Worm (Caenorhabditis elegans) whole organism, early embryonic: Measurements from ENCODE around the gene R09D1.14.

Experiments used
- B0310.2 ChIP-seq: sonication (generic microtip); optimal IDR thresholded peaks from 2 replicates; lab custom pipeline; 2016; ENCODE audit warnings: mild to moderate bottlenecking, missing genetic modification characterization, missing compliant biosample characterization
- F13C5.2 ChIP-seq: sonication (generic microtip); optimal IDR thresholded peaks from 2 replicates; lab custom pipeline; 2017; ENCODE audit warnings: mild to moderate bottlenecking, missing genetic modification characterization, inconsistent platforms, missing compliant biosample characterization
- aly-1 ChIP-seq: sonication (generic microtip); optimal IDR thresholded peaks from 2 replicates; lab custom pipeline; 2016; ENCODE audit warnings: missing genetic modification characterization, missing compliant biosample characterization
- ama-1 ChIP-seq: fragments of 150-350 bp; optimal IDR thresholded peaks from 2 replicates; lab custom pipeline; 2014
- ceh-13 ChIP-seq: fragments of 200-800 bp; sonication (Bioruptor generic); optimal IDR thresholded peaks from 2 replicates; lab custom pipeline; 2018; ENCODE audit warnings: mild to moderate bottlenecking, missing genetic modification characterization, missing compliant biosample characterization
- ceh-36 ChIP-seq: sonication (generic microtip); optimal IDR thresholded peaks from 2 replicates; lab custom pipeline; 2016; ENCODE audit warnings: missing genetic modification characterization, inconsistent platforms, missing compliant biosample characterization
- ets-7 ChIP-seq: sonication (generic microtip); optimal IDR thresholded peaks from 2 replicates; lab custom pipeline; 2016; ENCODE audit warnings: missing genotype, missing genetic modification characterization, missing compliant biosample characterization
- flt-1 ChIP-seq: fragments of 200-800 bp; sonication (Bioruptor generic); IDR thresholded peaks from 2 replicates; pipeline ENCODE4 v1.3.6; 2022; ENCODE audit warnings: missing genetic modification characterization, missing compliant biosample characterization
- hmbx-1 ChIP-seq: sonication (generic microtip); optimal IDR thresholded peaks from 2 replicates; lab custom pipeline; 2016; ENCODE audit warnings: mild to moderate bottlenecking, missing genetic modification characterization, missing compliant biosample characterization
- hmg-4 ChIP-seq: fragments of 200-800 bp; sonication (Bioruptor generic); optimal IDR thresholded peaks from 2 replicates; lab custom pipeline; 2018; ENCODE audit warnings: mild to moderate bottlenecking, missing genetic modification characterization, missing compliant biosample characterization
- hnd-1 ChIP-seq: sonication (generic microtip); optimal IDR thresholded peaks from 2 replicates; lab custom pipeline; 2016; ENCODE audit warnings: missing genetic modification characterization, missing compliant biosample characterization
- pes-1 ChIP-seq: fragments of 200-800 bp; sonication (Bioruptor generic); IDR thresholded peaks from 2 replicates; pipeline ENCODE4 v1.3.6; 2022; ENCODE audit warnings: missing genetic modification reagents, missing genetic modification characterization, missing compliant biosample characterization
- scrt-1 ChIP-seq: fragments of 200-800 bp; sonication (Bioruptor generic); IDR thresholded peaks from 2 replicates; pipeline ENCODE4 v1.3.6; 2022; ENCODE audit warnings: missing genetic modification characterization, missing compliant biosample characterization
- sea-1 ChIP-seq: fragments of 200-800 bp; sonication (Bioruptor generic); conservative IDR thresholded peaks from 2 replicates; pipeline ENCODE4 v1.3.6; 2022; ENCODE audit warnings: missing genetic modification characterization, missing compliant biosample characterization
- tbx-11 ChIP-seq: fragments of 200-800 bp; sonication (Bioruptor generic); IDR thresholded peaks from 2 replicates; pipeline ENCODE4 v1.3.6; 2022; ENCODE audit warnings: missing genetic modification characterization, missing compliant biosample characterization
- tbx-37 ChIP-seq: fragments of 200-800 bp; sonication (Bioruptor generic); conservative IDR thresholded peaks from 2 replicates; pipeline ENCODE4 v1.3.6; 2022; ENCODE audit warnings: missing genetic modification reagents, missing genetic modification characterization, missing compliant biosample characterization
- tra-4 ChIP-seq: sonication (generic microtip); optimal IDR thresholded peaks from 2 replicates; lab custom pipeline; 2017; ENCODE audit warnings: missing genetic modification characterization, missing compliant biosample characterization

R09D1.14 gene

DNA sequence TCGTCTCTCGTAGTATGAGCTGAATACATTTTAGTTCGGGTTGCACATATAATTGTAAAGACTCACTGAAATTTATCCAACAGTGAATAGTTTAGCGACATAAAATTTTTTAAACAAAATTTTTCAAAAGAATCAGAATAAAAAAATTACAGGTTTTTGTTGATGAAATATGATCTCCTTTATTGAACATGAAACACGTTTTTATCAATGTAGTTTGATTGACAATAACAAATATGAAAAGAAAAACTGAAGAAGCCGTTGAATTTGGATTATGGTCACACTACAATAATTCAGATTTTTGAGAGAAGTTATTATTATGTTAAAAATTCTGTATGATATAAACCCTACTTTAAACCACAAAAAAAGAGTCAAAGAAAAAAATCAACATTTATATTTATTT lies 19.3 kb downstream of the R09D1.14 start, which contains the start of gene chil-17:
chil-17 (minus strand) TSS at position 101 of the 400 bp plus-strand sequence.
- TF ChIP-seq flt-1: no peak
- TF ChIP-seq hnd-1 (tag; lab: Kevin White, UChicago): no peak
- TF ChIP-seq tbx-37: no peak

DNA sequence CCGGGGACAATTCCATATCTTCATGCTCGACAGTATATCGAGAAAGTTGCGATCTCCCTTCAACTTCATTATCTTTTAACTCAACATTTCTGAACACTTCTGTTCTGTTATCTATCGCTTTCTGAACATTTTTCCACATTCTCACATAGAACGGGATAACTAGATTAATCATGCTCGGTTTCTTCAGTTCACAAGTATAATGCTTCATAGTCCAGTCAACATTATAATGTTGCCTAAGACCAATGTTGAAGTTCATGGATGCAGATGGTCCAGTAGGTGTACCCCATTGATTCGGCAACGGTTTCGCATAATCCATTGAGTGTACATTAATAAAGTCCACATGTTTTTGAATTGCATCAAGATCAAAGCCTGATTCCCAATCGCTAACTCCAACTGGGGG lies 20.5 kb downstream of the R09D1.14 start:
- TF ChIP-seq sea-1 (GFP tag; lab: Robert Waterston, UW) (no peak), ama-1 (lab: Kevin White, UChicago) (no peak), hmbx-1 (tag; lab: Kevin White, UChicago) (no peak), F13C5.2 (no peak), B0310.2 (tag; lab: Kevin White, UChicago) (no peak), ceh-13 (no peak), tbx-37 (no peak), hmg-4 (GFP tag; lab: Kevin White, UChicago) (no peak)

DNA sequence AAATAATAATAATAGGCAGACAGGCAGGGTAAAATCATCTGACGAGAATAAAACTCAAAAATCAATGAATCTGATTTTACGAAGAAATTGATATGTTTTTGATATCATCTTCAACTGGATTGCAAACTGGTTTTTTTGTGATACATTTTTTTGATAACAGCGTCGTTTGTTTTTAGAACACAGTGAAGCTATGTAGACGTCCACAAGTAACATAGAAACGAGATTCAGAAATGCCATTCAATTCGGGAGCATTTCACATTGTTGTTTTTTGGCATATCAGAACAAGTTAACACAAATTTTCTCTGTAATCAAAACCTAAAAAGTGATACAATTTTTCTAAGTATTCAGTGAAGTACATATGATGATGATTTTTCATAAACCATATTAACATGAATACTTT lies 21.1 kb downstream of the R09D1.14 start, which contains the start of gene chil-13:
chil-13 (minus strand) TSS at position 101 of the 400 bp plus-strand sequence.
- TF ChIP-seq tbx-11 (GFP tag; lab: Robert Waterston, UW): no peak
- TF ChIP-seq tbx-37: no peak

DNA sequence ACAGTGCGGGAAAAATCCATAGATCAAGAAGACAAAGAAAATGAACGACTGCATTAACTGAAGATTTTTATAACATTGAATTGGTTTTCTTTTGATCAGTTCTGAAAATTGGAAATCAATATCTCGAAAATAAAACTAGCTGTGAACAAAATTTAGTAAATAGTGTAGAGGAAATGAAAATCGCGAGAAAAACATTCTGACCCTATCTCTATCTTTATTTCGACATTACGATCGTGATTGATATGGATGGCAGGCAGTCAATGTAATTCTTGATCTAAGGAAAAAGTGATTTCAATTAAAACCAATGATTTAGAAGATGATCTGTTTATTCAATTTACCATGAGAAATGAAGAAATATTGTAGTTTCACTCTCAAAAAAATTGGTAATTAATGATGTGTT lies 23.4 kb downstream of the R09D1.14 start, which contains the start of gene kin-16:
kin-16 (minus strand) TSS at position 101 of the 400 bp plus-strand sequence.
- TF ChIP-seq aly-1 (tag; lab: Kevin White, UChicago): no peak
- TF ChIP-seq scrt-1 (GFP tag; lab: Robert Waterston, UW): no peak
- TF ChIP-seq flt-1: no peak
- no peak for TF ChIP-seq tra-4 (tag; lab: Kevin White, UChicago)
- no peak for TF ChIP-seq B0310.2 (tag; lab: Kevin White, UChicago)
- TF ChIP-seq hmg-4 (GFP tag; lab: Kevin White, UChicago): no peak
- no peak for TF ChIP-seq pes-1
- TF ChIP-seq F13C5.2: no peak
- no peak for TF ChIP-seq hmbx-1 (tag; lab: Kevin White, UChicago)
- TF ChIP-seq hnd-1 (tag; lab: Kevin White, UChicago): no peak
- no peak for TF ChIP-seq tbx-11 (GFP tag; lab: Robert Waterston, UW)
- no peak for TF ChIP-seq sea-1 (GFP tag; lab: Robert Waterston, UW)
- no peak for TF ChIP-seq ceh-36 (tag; lab: Kevin White, UChicago)
- TF ChIP-seq ceh-13: no peak
- TF ChIP-seq ama-1 (lab: Kevin White, UChicago): no peak
- no peak for TF ChIP-seq tbx-37

DNA sequence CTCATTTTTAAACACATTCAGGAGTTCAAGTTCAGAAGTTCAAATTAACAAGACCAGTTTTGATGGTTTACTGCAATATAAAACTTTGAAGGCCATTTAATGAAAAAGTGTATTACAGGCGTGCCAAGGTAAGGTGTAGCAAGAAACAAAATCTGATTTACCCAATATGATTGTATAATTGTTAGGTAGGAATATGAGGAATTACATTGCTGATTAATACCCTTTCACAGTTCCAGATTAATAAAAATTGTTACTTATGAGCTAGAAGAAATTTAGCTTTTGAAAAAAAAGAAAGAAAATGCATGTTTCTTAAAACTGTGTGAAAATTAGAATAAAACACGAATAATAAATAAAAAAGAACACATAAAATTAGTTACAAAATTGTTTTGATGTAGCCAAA lies 25.8 kb downstream of the R09D1.14 start, which contains the start of gene kin-15:
kin-15 (minus strand) TSS at position 101 of the 400 bp plus-strand sequence.
- TF ChIP-seq scrt-1 (GFP tag; lab: Robert Waterston, UW) (no peak), hnd-1 (tag; lab: Kevin White, UChicago) (no peak), ceh-36 (tag; lab: Kevin White, UChicago) (no peak), hmg-4 (GFP tag; lab: Kevin White, UChicago) (no peak), flt-1 (no peak), tra-4 (tag; lab: Kevin White, UChicago) (no peak), tbx-37 (no peak), tbx-11 (GFP tag; lab: Robert Waterston, UW) (no peak), B0310.2 (tag; lab: Kevin White, UChicago) (no peak), pes-1 (no peak), ets-7 (tag; lab: Kevin White, UChicago) (no peak), hmbx-1 (tag; lab: Kevin White, UChicago) (no peak), ceh-13 (no peak), sea-1 (GFP tag; lab: Robert Waterston, UW) (no peak), ama-1 (lab: Kevin White, UChicago) (no peak), aly-1 (tag; lab: Kevin White, UChicago) (no peak), F13C5.2 (no peak)

DNA sequence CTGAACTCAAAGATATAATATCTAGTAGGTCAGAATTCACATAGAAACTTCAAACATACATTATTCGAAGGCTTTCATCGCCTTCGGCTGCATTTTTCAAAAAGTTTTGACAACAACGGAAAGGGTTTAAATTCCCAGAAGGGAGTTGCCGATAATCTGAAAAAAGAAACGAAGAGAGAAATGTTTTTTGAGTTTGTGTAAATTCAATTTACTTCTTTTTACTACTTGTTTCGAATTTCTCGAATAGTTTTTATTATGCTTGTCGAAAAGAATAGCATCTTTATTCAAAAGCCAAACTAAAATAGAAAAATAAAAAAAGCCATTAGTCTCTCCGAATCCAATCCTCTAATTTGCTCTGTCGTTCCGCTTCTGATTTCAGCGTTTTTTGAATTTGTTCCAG lies 28.2 kb downstream of the R09D1.14 start:
- TF ChIP-seq tbx-11 (GFP tag; lab: Robert Waterston, UW) (no peak), tbx-37 (no peak), ama-1 (lab: Kevin White, UChicago) (no peak), hmbx-1 (tag; lab: Kevin White, UChicago) (no peak), ceh-13 (no peak), hmg-4 (GFP tag; lab: Kevin White, UChicago) (no peak), pes-1 (no peak), B0310.2 (tag; lab: Kevin White, UChicago) (no peak), flt-1 (no peak), ceh-36 (tag; lab: Kevin White, UChicago) (no peak), tra-4 (tag; lab: Kevin White, UChicago) (no peak), ets-7 (tag; lab: Kevin White, UChicago) (no peak), aly-1 (tag; lab: Kevin White, UChicago) (no peak), scrt-1 (GFP tag; lab: Robert Waterston, UW) (no peak), hnd-1 (tag; lab: Kevin White, UChicago) (no peak), F13C5.2 (no peak), sea-1 (GFP tag; lab: Robert Waterston, UW) (no peak)

DNA sequence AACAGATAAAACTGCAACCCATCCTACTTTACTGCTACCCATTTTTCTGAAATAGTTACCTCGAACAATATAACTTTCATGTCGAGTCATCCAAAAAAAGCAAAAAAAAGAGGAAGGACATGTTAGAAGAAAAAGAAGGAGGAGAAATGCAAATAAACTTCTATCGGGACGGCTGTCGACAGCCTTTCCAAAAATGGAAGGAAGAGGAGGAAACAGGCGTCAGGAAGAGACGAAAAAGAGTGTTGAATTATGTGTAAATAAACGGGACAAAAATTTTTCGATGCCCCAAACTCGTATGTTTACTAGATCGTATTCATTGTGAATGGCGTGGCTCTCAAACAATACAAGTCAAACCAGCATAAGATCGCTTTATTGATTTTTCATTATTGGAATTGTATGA lies 31.7 kb downstream of the R09D1.14 start, which contains the start of gene M176.5:
M176.5 (minus strand) TSS at position 101 of the 400 bp plus-strand sequence.
- TF ChIP-seq ceh-36 (tag; lab: Kevin White, UChicago) (no peak), sea-1 (GFP tag; lab: Robert Waterston, UW) (no peak), tbx-37 (no peak), hnd-1 (tag; lab: Kevin White, UChicago) (no peak), F13C5.2 (no peak), ets-7 (tag; lab: Kevin White, UChicago) (no peak), tbx-11 (GFP tag; lab: Robert Waterston, UW) (no peak), tra-4 (tag; lab: Kevin White, UChicago) (no peak), flt-1 (no peak), ama-1 (lab: Kevin White, UChicago) (no peak), hmbx-1 (tag; lab: Kevin White, UChicago) (no peak), B0310.2 (tag; lab: Kevin White, UChicago) (no peak)
